Worm (Caenorhabditis elegans) whole organism, late embryonic: ENCODE results near the gene B0035.22.

Source experiments
- C08G9.2 ChIP-seq: sonication (generic microtip); optimal IDR thresholded peaks from 2 replicates; lab custom pipeline; 2016; ENCODE audit warnings: mild to moderate bottlenecking, missing genetic modification characterization, moderate library complexity, missing compliant biosample characterization
- K02D7.2 ChIP-seq: sonication (generic microtip); optimal IDR thresholded peaks from 2 replicates; lab custom pipeline; 2017; ENCODE audit warnings: mild to moderate bottlenecking, missing genetic modification characterization, missing compliant biosample characterization
- ceh-14 ChIP-seq: sonication (generic microtip); optimal IDR thresholded peaks from 2 replicates; lab custom pipeline; 2016; ENCODE audit warnings: missing genotype, missing genetic modification characterization, missing compliant biosample characterization
- ceh-19 ChIP-seq: fragments of 200-800 bp; sonication (Bioruptor generic); optimal IDR thresholded peaks from 2 replicates; lab custom pipeline; 2018; ENCODE audit warnings: mild to moderate bottlenecking, missing genetic modification characterization, missing compliant biosample characterization
- ceh-30 ChIP-seq: fragments of 150-350 bp; optimal IDR thresholded peaks from 2 replicates; lab custom pipeline; 2014; ENCODE audit warnings: missing biosample characterization, missing genetic modification characterization
- ceh-31 ChIP-seq: sonication (generic microtip); optimal IDR thresholded peaks from 2 replicates; lab custom pipeline; 2016; ENCODE audit warnings: missing genetic modification characterization, missing compliant biosample characterization
- ceh-6 ChIP-seq: fragments of 200-800 bp; sonication (Bioruptor generic); optimal IDR thresholded peaks from 2 replicates; lab custom pipeline; 2018; ENCODE audit warnings: mild to moderate bottlenecking, missing genetic modification characterization, missing compliant biosample characterization
- ceh-9 ChIP-seq: sonication (generic microtip); optimal IDR thresholded peaks from 2 replicates; lab custom pipeline; 2016; ENCODE audit warnings: mild to moderate bottlenecking, missing genetic modification characterization, inconsistent platforms, missing compliant biosample characterization
- che-1 ChIP-seq: sonication (generic microtip); optimal IDR thresholded peaks from 2 replicates; lab custom pipeline; 2016; ENCODE audit warnings: mild to moderate bottlenecking, missing genetic modification characterization, missing compliant biosample characterization
- dmd-4 ChIP-seq: sonication (generic microtip); optimal IDR thresholded peaks from 2 replicates; lab custom pipeline; 2016; ENCODE audit warnings: borderline replicate concordance, missing genetic modification characterization, missing compliant biosample characterization
- elt-2 ChIP-seq: sonication (generic microtip); optimal IDR thresholded peaks from 2 replicates; lab custom pipeline; 2016; ENCODE audit warnings: missing genetic modification reagents, missing genetic modification characterization, missing compliant biosample characterization
- elt-4 ChIP-seq: sonication (generic microtip); optimal IDR thresholded peaks from 2 replicates; lab custom pipeline; 2016; ENCODE audit warnings: missing genetic modification characterization, missing compliant biosample characterization
- eyg-1 ChIP-seq: sonication (generic microtip); optimal IDR thresholded peaks from 2 replicates; lab custom pipeline; 2016; ENCODE audit warnings: missing genotype, missing genetic modification characterization, missing compliant biosample characterization
- fax-1 ChIP-seq: sonication (generic microtip); optimal IDR thresholded peaks from 2 replicates; lab custom pipeline; 2016; ENCODE audit warnings: missing genotype, missing genetic modification characterization, missing compliant biosample characterization
- mec-3 ChIP-seq: sonication (generic microtip); optimal IDR thresholded peaks from 2 replicates; lab custom pipeline; 2016; ENCODE audit warnings: borderline replicate concordance, missing genetic modification characterization, missing compliant biosample characterization
- nfya-1 ChIP-seq: sonication (generic microtip); optimal IDR thresholded peaks from 2 replicates; lab custom pipeline; 2017; ENCODE audit warnings: missing genetic modification characterization, mild to moderate bottlenecking, missing compliant biosample characterization, antibody characterized with exemption, moderate library complexity
- nhr-11 ChIP-seq: fragments of 150-350 bp; optimal IDR thresholded peaks from 2 replicates; lab custom pipeline; 2014; ENCODE audit warnings: missing biosample characterization, missing genetic modification characterization
- nhr-232 ChIP-seq: sonication (generic microtip); optimal IDR thresholded peaks from 2 replicates; lab custom pipeline; 2016; ENCODE audit warnings: missing genetic modification characterization, missing compliant biosample characterization
- pag-3 ChIP-seq: sonication (generic microtip); optimal IDR thresholded peaks from 2 replicates; lab custom pipeline; 2016; ENCODE audit warnings: missing compliant biosample characterization, missing genetic modification characterization, borderline replicate concordance
- pat-9 ChIP-seq: fragments of 200-800 bp; sonication (Bioruptor generic); optimal IDR thresholded peaks from 2 replicates; lab custom pipeline; 2018; ENCODE audit warnings: mild to moderate bottlenecking, missing genetic modification characterization, moderate library complexity, missing compliant biosample characterization
- pros-1 ChIP-seq: fragments of 150-350 bp; optimal IDR thresholded peaks from 2 replicates; lab custom pipeline; 2014; ENCODE audit warnings: missing biosample characterization, missing genetic modification reagents, missing genetic modification characterization
- ref-2 ChIP-seq: sonication (generic microtip); optimal IDR thresholded peaks from 2 replicates; lab custom pipeline; 2016; ENCODE audit warnings: missing genetic modification characterization, missing compliant biosample characterization
- sdc-2 ChIP-seq: sonication (generic microtip); optimal IDR thresholded peaks from 2 replicates; lab custom pipeline; 2016; ENCODE audit warnings: missing genotype, missing genetic modification characterization, missing compliant biosample characterization
- sox-2 ChIP-seq: fragments of 200-800 bp; sonication (Bioruptor generic); IDR thresholded peaks from 2 replicates; pipeline ENCODE4 v1.3.6; 2022; ENCODE audit warnings: missing genetic modification reagents, missing genetic modification characterization, missing compliant biosample characterization
- sox-4 ChIP-seq: sonication (generic microtip); optimal IDR thresholded peaks from 2 replicates; lab custom pipeline; 2017; ENCODE audit warnings: mild to moderate bottlenecking, missing genetic modification characterization, inconsistent platforms, missing compliant biosample characterization
- tbx-2 ChIP-seq: sonication (generic microtip); optimal IDR thresholded peaks from 2 replicates; lab custom pipeline; 2016; ENCODE audit warnings: missing genetic modification characterization, missing compliant biosample characterization
- unc-55 ChIP-seq: sonication (generic microtip); optimal IDR thresholded peaks from 2 replicates; lab custom pipeline; 2017; ENCODE audit warnings: missing biosample characterization, missing genetic modification reagents, missing genetic modification characterization

The B0035.22 gene

ce11 chrIV:11361409-11361808, 46.5 kb downstream of the B0035.22 start, which contains the start of gene T01G1.4:
TSS of gene T01G1.4 (minus strand) at chrIV:11361509.
- TF ChIP-seq sox-2 (GFP tag; lab: Robert Waterston, UW) = no peak
- no peak for TF ChIP-seq nhr-11
- TF ChIP-seq unc-55 = no peak
- no peak for TF ChIP-seq ceh-6 (GFP tag; lab: Kevin White, UChicago)
- TF ChIP-seq sox-4 (tag; lab: Kevin White, UChicago) = no peak
- TF ChIP-seq dmd-4 (tag; lab: Kevin White, UChicago) = no peak
- no peak for TF ChIP-seq K02D7.2 (tag; lab: Kevin White, UChicago)
- TF ChIP-seq fax-1 (tag; lab: Kevin White, UChicago) = no peak
- TF ChIP-seq pat-9 = no peak
- no peak for TF ChIP-seq ceh-31 (tag; lab: Kevin White, UChicago)
- no peak for TF ChIP-seq elt-2 (tag; lab: Kevin White, UChicago)
- TF ChIP-seq ceh-9 = no peak
- no peak for TF ChIP-seq mec-3 (tag; lab: Kevin White, UChicago)
- TF ChIP-seq eyg-1 (tag; lab: Kevin White, UChicago) = no peak
- TF ChIP-seq ref-2 (tag; lab: Kevin White, UChicago) = no peak
- no peak for TF ChIP-seq sdc-2 (tag; lab: Kevin White, UChicago)
- TF ChIP-seq ceh-19 (GFP tag; lab: Kevin White, UChicago) = no peak
- TF ChIP-seq nhr-232 = no peak
- no peak for TF ChIP-seq elt-4 (tag; lab: Kevin White, UChicago)
- TF ChIP-seq, all 69 proteins: peak for 0

ce11 chrIV:11363806-11364562, 49.0 kb downstream of the B0035.22 start:
- TF ChIP-seq unc-55 = no peak
- TF ChIP-seq ref-2 (tag; lab: Kevin White, UChicago) = no peak
- TF ChIP-seq nfya-1 (tag; lab: Kevin White, UChicago) = peak; percentile 5
- TF ChIP-seq C08G9.2 (tag; lab: Kevin White, UChicago) = no peak
- TF ChIP-seq pros-1 (tag; lab: Kevin White, UChicago) = no peak
- no peak for TF ChIP-seq pat-9
- no peak for TF ChIP-seq ceh-14 (tag; lab: Kevin White, UChicago)
- no peak for TF ChIP-seq che-1
- peak; percentile 0 for TF ChIP-seq tbx-2 (tag; lab: Kevin White, UChicago)
- no peak for TF ChIP-seq pag-3
- no peak for TF ChIP-seq ceh-30 (tag; lab: Kevin White, UChicago)
- no peak for TF ChIP-seq sdc-2 (tag; lab: Kevin White, UChicago)
